Fruit fly (Drosophila melanogaster) Kc167 (cell line): ENCODE results near the gene CG32095.

Experiments
- insv ChIP-seq: fragments of >200 bp; optimal IDR thresholded peaks from 3 replicates; lab custom pipeline; 2018; ENCODE audit warnings: missing external identifiers
- psq ChIP-seq: fragments of >200 bp; optimal IDR thresholded peaks from 2 replicates; lab custom pipeline; 2017; ENCODE audit warnings: missing external identifiers

dm6 chr3L:11852924-11853323 is 27.4 kb upstream of the CG32095 start:
- no peak for TF ChIP-seq psq
- TF ChIP-seq insv = no peak
